Worm (Caenorhabditis elegans) whole organism, L4 larva: ENCODE data around the gene T03F6.6.
A peak's percentile ranks its signal among the peaks of the same experiment; 100 is the strongest.

Experiments used
- F10B5.3 ChIP-seq: sonication (generic microtip); optimal IDR thresholded peaks from 2 replicates; lab custom pipeline; 2016; ENCODE audit warnings: mild to moderate bottlenecking, missing genetic modification characterization, missing compliant biosample characterization
- F37D6.2 ChIP-seq: sonication (generic microtip); optimal IDR thresholded peaks from 2 replicates; lab custom pipeline; 2016; ENCODE audit warnings: mild to moderate bottlenecking, missing genetic modification characterization, missing compliant biosample characterization
- F49E8.2 ChIP-seq: sonication (generic microtip); optimal IDR thresholded peaks from 2 replicates; lab custom pipeline; 2016; ENCODE audit warnings: missing compliant biosample characterization, mild to moderate bottlenecking, missing genetic modification characterization, borderline replicate concordance
- R02D3.7 ChIP-seq: fragments of 150-350 bp; sonication (generic microtip); optimal IDR thresholded peaks from 3 replicates; lab custom pipeline; 2014; ENCODE audit warnings: missing biosample characterization, missing genetic modification characterization
- T26A8.4 ChIP-seq: fragments of 200-800 bp; sonication (Bioruptor generic); IDR thresholded peaks from 2 replicates; pipeline ENCODE4 v1.3.6; 2022; ENCODE audit warnings: missing genetic modification characterization, missing compliant biosample characterization
- Y105C5A.15 ChIP-seq: fragments of 200-800 bp; sonication (Bioruptor generic); IDR thresholded peaks from 2 replicates; pipeline ENCODE4 v1.3.6; 2022; ENCODE audit warnings: missing genetic modification characterization, missing compliant biosample characterization
- Y5F2A.4 ChIP-seq: fragments of 200-800 bp; sonication (Bioruptor generic); optimal IDR thresholded peaks from 2 replicates; lab custom pipeline; 2018; ENCODE audit warnings: mild to moderate bottlenecking, missing genetic modification characterization, missing compliant biosample characterization
- aly-2 ChIP-seq: sonication (generic microtip); optimal IDR thresholded peaks from 2 replicates; lab custom pipeline; 2018; ENCODE audit warnings: missing biosample characterization, missing genetic modification characterization
- ama-1 ChIP-seq: fragments of 150-350 bp; optimal IDR thresholded peaks from 2 replicates; lab custom pipeline; 2014; ENCODE audit warnings: inconsistent platforms, mixed read lengths
- attf-4 ChIP-seq: sonication (generic microtip); optimal IDR thresholded peaks from 3 replicates; lab custom pipeline; 2017; ENCODE audit warnings: missing biosample characterization, missing genetic modification characterization
- ceh-62 ChIP-seq: sonication (generic microtip); optimal IDR thresholded peaks from 2 replicates; lab custom pipeline; 2017; ENCODE audit warnings: missing biosample characterization, missing genetic modification characterization
- ctbp-1 ChIP-seq: fragments of 200-800 bp; sonication (Bioruptor generic); IDR thresholded peaks from 2 replicates; pipeline ENCODE4 v1.3.6; 2022; ENCODE audit warnings: missing genetic modification reagents, missing genetic modification characterization, missing compliant biosample characterization
- daf-16 ChIP-seq, 3 experiments: sonication (generic microtip); optimal IDR thresholded peaks; 2 replicates each; lab custom pipeline; 2016 to 2017; ENCODE audit warnings: missing genetic modification characterization in 3 of 3, missing genetic modification reagents in 3 of 3, mild to moderate bottlenecking in 2 of 3, missing compliant biosample characterization in 2 of 3, missing biosample characterization in 1 of 3, moderate library complexity in 1 of 3
- dmd-6 ChIP-seq: fragments of 200-800 bp; sonication (Bioruptor generic); IDR thresholded peaks from 2 replicates; pipeline ENCODE4 v1.3.6; 2022; ENCODE audit warnings: missing genetic modification reagents, missing genetic modification characterization, missing compliant biosample characterization
- dmd-9 ChIP-seq: fragments of 200-800 bp; sonication (Bioruptor generic); IDR thresholded peaks from 2 replicates; pipeline ENCODE4 v1.3.6; 2022; ENCODE audit warnings: missing genetic modification reagents, missing genetic modification characterization, missing compliant biosample characterization
- duxl-1 ChIP-seq: sonication (generic microtip); optimal IDR thresholded peaks from 2 replicates; lab custom pipeline; 2016; ENCODE audit warnings: mild to moderate bottlenecking, missing genetic modification characterization, moderate library complexity, missing compliant biosample characterization; ENCODE audit not compliant: poor library complexity
- egl-27 ChIP-seq: sonication (generic microtip); optimal IDR thresholded peaks from 3 replicates; lab custom pipeline; 2017; ENCODE audit warnings: missing biosample characterization, missing genetic modification reagents, missing genetic modification characterization
- egl-43 ChIP-seq: fragments of 200-800 bp; sonication (Bioruptor generic); IDR thresholded peaks from 2 replicates; pipeline ENCODE4 v1.3.6; 2022; ENCODE audit warnings: missing genetic modification reagents, missing genetic modification characterization, missing compliant biosample characterization
- gei-8 ChIP-seq: fragments of 200-800 bp; sonication (Bioruptor generic); optimal IDR thresholded peaks from 2 replicates; lab custom pipeline; 2018; ENCODE audit warnings: mild to moderate bottlenecking, missing genetic modification characterization, missing compliant biosample characterization
- hif-1 ChIP-seq, 2 experiments: sonication (generic microtip); optimal IDR thresholded peaks; 2 replicates each; lab custom pipeline; 2016 to 2017; ENCODE audit warnings: missing compliant biosample characterization in 2 of 2, missing genetic modification characterization in 2 of 2, missing genetic modification reagents in 2 of 2, missing genotype in 2 of 2, mild to moderate bottlenecking in 1 of 2
- hlh-30 ChIP-seq: sonication (generic microtip); optimal IDR thresholded peaks from 2 replicates; lab custom pipeline; 2017; ENCODE audit warnings: antibody characterized with exemption, mild to moderate bottlenecking, missing genetic modification characterization, missing compliant biosample characterization; ENCODE audit not compliant: insufficient read depth
- hmg-1.1 ChIP-seq: fragments of 200-800 bp; sonication (Bioruptor generic); IDR thresholded peaks from 2 replicates; pipeline ENCODE4 v1.3.6; 2022; ENCODE audit warnings: missing genetic modification reagents, missing genetic modification characterization, missing compliant biosample characterization
- jun-1 ChIP-seq: fragments of 150-350 bp; optimal IDR thresholded peaks from 2 replicates; lab custom pipeline; 2014; ENCODE audit warnings: missing biosample characterization, missing genetic modification reagents, missing genetic modification characterization
- lim-7 ChIP-seq: fragments of 200-800 bp; sonication (Bioruptor generic); IDR thresholded peaks from 2 replicates; pipeline ENCODE4 v1.3.6; 2022; ENCODE audit warnings: missing genetic modification characterization, missing compliant biosample characterization
- lin-1 ChIP-seq: fragments of 200-800 bp; sonication (Bioruptor generic); IDR thresholded peaks from 2 replicates; pipeline ENCODE4 v1.3.6; 2022; ENCODE audit warnings: missing genetic modification reagents, missing genetic modification characterization, missing compliant biosample characterization
- lin-15B ChIP-seq: fragments of 150-350 bp; sonication (generic microtip); optimal IDR thresholded peaks from 3 replicates; lab custom pipeline; 2014; ENCODE audit warnings: missing biosample characterization, missing genetic modification characterization
- lsy-2 ChIP-seq, 2 experiments: fragments of 150-350 bp in 1 of 2; sonication (generic microtip) in 1 of 2; optimal IDR thresholded peaks; 2 replicates each; lab custom pipeline; 2014 to 2017; ENCODE audit warnings: missing biosample characterization in 2 of 2, missing genetic modification characterization in 2 of 2
- mdl-1 ChIP-seq, 2 experiments: fragments of 150-350 bp in 1 of 2; sonication (generic microtip) in 1 of 2; optimal IDR thresholded peaks; 2 replicates each; lab custom pipeline; 2014 to 2017; ENCODE audit warnings: missing biosample characterization in 2 of 2, missing genetic modification characterization in 2 of 2
- nhr-11 ChIP-seq: fragments of 150-350 bp; optimal IDR thresholded peaks from 2 replicates; lab custom pipeline; 2014; ENCODE audit warnings: missing biosample characterization, missing genetic modification characterization
- nhr-237 ChIP-seq: sonication (generic microtip); optimal IDR thresholded peaks from 2 replicates; lab custom pipeline; 2017; ENCODE audit warnings: missing biosample characterization, missing genetic modification characterization
- nhr-28 ChIP-seq: fragments of 150-350 bp; optimal IDR thresholded peaks from 2 replicates; lab custom pipeline; 2014; ENCODE audit warnings: missing biosample characterization, missing genetic modification characterization
- nhr-76 ChIP-seq: fragments of 150-350 bp; optimal IDR thresholded peaks from 2 replicates; lab custom pipeline; 2014; ENCODE audit warnings: missing biosample characterization, missing genetic modification characterization
- php-3 ChIP-seq: fragments of 200-800 bp; sonication (Bioruptor generic); IDR thresholded peaks from 2 replicates; pipeline ENCODE4 v1.3.6; 2022; ENCODE audit warnings: missing genetic modification reagents, missing genetic modification characterization, missing compliant biosample characterization
- pqm-1 ChIP-seq: sonication (generic microtip); optimal IDR thresholded peaks from 2 replicates; lab custom pipeline; 2017; ENCODE audit warnings: missing biosample characterization, missing genetic modification characterization
- saeg-2 ChIP-seq: fragments of 200-800 bp; sonication (Bioruptor generic); IDR thresholded peaks from 2 replicates; pipeline ENCODE4 v1.3.6; 2022; ENCODE audit warnings: missing genetic modification reagents, missing genetic modification characterization, missing compliant biosample characterization
- skn-1 ChIP-seq: fragments of 150-350 bp; optimal IDR thresholded peaks from 2 replicates; lab custom pipeline; 2014; ENCODE audit warnings: missing biosample characterization, missing genetic modification characterization
- spr-3 ChIP-seq: fragments of 200-800 bp; sonication (Bioruptor generic); optimal IDR thresholded peaks from 2 replicates; lab custom pipeline; 2018; ENCODE audit warnings: mild to moderate bottlenecking, missing genetic modification characterization, missing compliant biosample characterization
- tag-97 ChIP-seq: fragments of 200-800 bp; sonication (Bioruptor generic); IDR thresholded peaks from 2 replicates; pipeline ENCODE4 v1.3.6; 2022; ENCODE audit warnings: missing genetic modification characterization, missing compliant biosample characterization
- tra-1 ChIP-seq: fragments of 200-800 bp; sonication (Bioruptor generic); IDR thresholded peaks from 2 replicates; pipeline ENCODE4 v1.3.6; 2022; ENCODE audit warnings: missing genetic modification reagents, missing genetic modification characterization, missing compliant biosample characterization
- unc-39 ChIP-seq: sonication (generic microtip); optimal IDR thresholded peaks from 2 replicates; lab custom pipeline; 2017; ENCODE audit warnings: missing biosample characterization, missing genetic modification characterization
- zag-1 ChIP-seq: fragments of 150-350 bp; optimal IDR thresholded peaks from 2 replicates; lab custom pipeline; 2014; ENCODE audit warnings: missing biosample characterization, missing genetic modification characterization
- zfp-2 ChIP-seq: sonication (generic microtip); optimal IDR thresholded peaks from 2 replicates; lab custom pipeline; 2016; ENCODE audit warnings: mild to moderate bottlenecking, missing genetic modification characterization, missing compliant biosample characterization
- zfp-3 ChIP-seq: fragments of 200-800 bp; sonication (Bioruptor generic); conservative IDR thresholded peaks from 2 replicates; pipeline ENCODE4 v1.3.6; 2022; ENCODE audit warnings: missing genetic modification reagents, missing genetic modification characterization, missing compliant biosample characterization
- zip-11 ChIP-seq: fragments of 200-800 bp; sonication (Bioruptor generic); IDR thresholded peaks from 2 replicates; pipeline ENCODE4 v1.3.6; 2022; ENCODE audit warnings: missing genetic modification characterization, missing compliant biosample characterization
- zip-2 ChIP-seq: fragments of 150-350 bp; optimal IDR thresholded peaks from 2 replicates; lab custom pipeline; 2014; ENCODE audit warnings: missing biosample characterization, missing genetic modification characterization
- ztf-7 ChIP-seq: fragments of 150-350 bp; optimal IDR thresholded peaks from 2 replicates; lab custom pipeline; 2014; ENCODE audit warnings: missing biosample characterization, missing genetic modification characterization

The T03F6.6 gene

ce11 chrIII:13393239-13393638, 13.1 kb upstream of the T03F6.6 start, which contains the start of gene dnj-17:
Gene dnj-17 (minus strand): TSS chrIII:13393339.
- TF ChIP-seq jun-1 (tag; lab: Kevin White, UChicago) (no peak), Y5F2A.4 (GFP tag; lab: Kevin White, UChicago) (no peak), spr-3 (no peak), pqm-1 (tag; lab: Kevin White, UChicago) (no peak), zip-2 (tag; lab: Kevin White, UChicago) (no peak), ceh-62 (no peak), hif-1 (tag; optimal IDR thresholded peaks at IDR 0.05; lab: Kevin White, UChicago) (no peak), tag-97 (GFP tag; lab: Robert Waterston, UW) (no peak), F49E8.2 (tag; lab: Kevin White, UChicago) (no peak)
- TF ChIP-seq, all 104 proteins: peak for 0

- no peak for TF ChIP-seq duxl-1 (tag; lab: Kevin White, UChicago)
- TF ChIP-seq nhr-11: no peak
- no peak for TF ChIP-seq ctbp-1 (GFP tag; lab: Robert Waterston, UW)
- no peak for TF ChIP-seq lin-1 (GFP tag; lab: Robert Waterston, UW)
- no peak for TF ChIP-seq mdl-1 (tag; optimal IDR thresholded peaks at IDR 0.05; lab: Kevin White, UChicago)
- TF ChIP-seq nhr-237 (tag; lab: Kevin White, UChicago): no peak
- TF ChIP-seq ztf-7 (tag; lab: Kevin White, UChicago): no peak
- TF ChIP-seq Y105C5A.15 (GFP tag; lab: Robert Waterston, UW): no peak
- no peak for TF ChIP-seq zfp-3 (GFP tag; lab: Robert Waterston, UW)
- TF ChIP-seq skn-1 (tag; lab: Kevin White, UChicago): no peak
- no peak for TF ChIP-seq nhr-76 (tag; lab: Kevin White, UChicago)
- TF ChIP-seq lin-15B (tag; lab: Kevin White, UChicago): no peak
- no peak for TF ChIP-seq lsy-2 (tag; optimal IDR thresholded peaks at IDR 0.05; lab: Kevin White, UChicago)
- no peak for TF ChIP-seq aly-2 (tag; lab: Kevin White, UChicago)
Measured at ce11 chrIII:13390789-13391188, 10.7 kb upstream of the T03F6.6 start.

ce11 chrIII:13389078-13389477, 9.0 kb upstream of the T03F6.6 start, which contains the start of gene T03F6.3:
Gene T03F6.3 (plus strand): TSS chrIII:13389395.
- TF ChIP-seq R02D3.7 (tag; lab: Kevin White, UChicago): no peak
- TF ChIP-seq dmd-9 (GFP tag; lab: Robert Waterston, UW): no peak
- no peak for TF ChIP-seq hmg-1.1 (GFP tag; lab: Robert Waterston, UW)
- no peak for TF ChIP-seq ztf-7 (tag; lab: Kevin White, UChicago)
- no peak for TF ChIP-seq attf-4 (tag; lab: Kevin White, UChicago)
- no peak for TF ChIP-seq jun-1 (tag; lab: Kevin White, UChicago)
- no peak for TF ChIP-seq T26A8.4 (GFP tag; lab: Robert Waterston, UW)
- no peak for TF ChIP-seq zip-11
- no peak for TF ChIP-seq saeg-2
- no peak for TF ChIP-seq egl-27 (tag; lab: Kevin White, UChicago)
- no peak for TF ChIP-seq ama-1 (lab: Kevin White, UChicago)
- no peak for TF ChIP-seq F10B5.3 (tag; lab: Kevin White, UChicago)
- no peak for TF ChIP-seq gei-8 (GFP tag; lab: Kevin White, UChicago)
- no peak for TF ChIP-seq lin-15B (tag; lab: Kevin White, UChicago)

- TF ChIP-seq jun-1 (tag; lab: Kevin White, UChicago) (no peak), nhr-76 (tag; lab: Kevin White, UChicago) (no peak), F37D6.2 (tag; lab: Kevin White, UChicago) (no peak), php-3 (GFP tag; lab: Robert Waterston, UW) (peak; percentile 66; the same call in 1 of the 2 replicates), nhr-28 (peak; percentile 31), ctbp-1 (GFP tag; lab: Robert Waterston, UW) (no peak), zag-1 (no peak), zip-11 (no peak), lim-7 (GFP tag; lab: Robert Waterston, UW) (no peak), R02D3.7 (tag; lab: Kevin White, UChicago) (no peak), zfp-2 (tag; lab: Kevin White, UChicago) (no peak), unc-39 (no peak), tra-1 (GFP tag; lab: Robert Waterston, UW) (no peak), pqm-1 (tag; lab: Kevin White, UChicago) (peak; percentile 60), Y5F2A.4 (GFP tag; lab: Kevin White, UChicago) (no peak), daf-16 (GFP tag; optimal IDR thresholded peaks at IDR 0.05; lab: Kevin White, UChicago) (no peak), daf-16 (tag; optimal IDR thresholded peaks at IDR 0.05; lab: Kevin White, UChicago) (peak; percentile 89), dmd-6 (GFP tag; lab: Robert Waterston, UW) (peak; percentile 23; the same call in 1 of the 2 replicates), egl-43 (GFP tag; lab: Robert Waterston, UW) (no peak), hlh-30 (tag; lab: Kevin White, UChicago) (no peak)
Measured at ce11 chrIII:13388621-13389020, 8.5 kb upstream of the T03F6.6 start.
